Worm (Caenorhabditis elegans) whole organism, L2 larva: Measurements from ENCODE around the gene F26F2.7.

Experiments
- ceh-82 ChIP-seq: fragments of 150-350 bp; optimal IDR thresholded peaks from 2 replicates; lab custom pipeline; 2014; ENCODE audit warnings: missing biosample characterization, missing genetic modification characterization
- unc-39 ChIP-seq: fragments of 150-350 bp; optimal IDR thresholded peaks from 2 replicates; lab custom pipeline; 2014; ENCODE audit warnings: missing biosample characterization, missing genetic modification characterization

- TF ChIP-seq ceh-82 (no peak), unc-39 (tag; lab: Kevin White, UChicago) (no peak)
Measured at ce11 chrV:20555120-20555519, 25.7 kb upstream of the F26F2.7 start, which contains the start of gene Y38H6C.21.
